Worm (Caenorhabditis elegans) whole organism, midembryonic: ENCODE results near the gene ani-1.

Experiments used
- T22C8.4 ChIP-seq: fragments of 200-800 bp; sonication (Bioruptor generic); IDR thresholded peaks from 2 replicates; pipeline ENCODE4 v1.3.6; 2022; ENCODE audit warnings: missing genetic modification characterization, missing compliant biosample characterization
- cog-1 ChIP-seq: sonication (generic microtip); optimal IDR thresholded peaks from 2 replicates; lab custom pipeline; 2016; ENCODE audit warnings: missing genetic modification characterization, missing compliant biosample characterization
- flt-1 ChIP-seq: fragments of 200-800 bp; sonication (Bioruptor generic); IDR thresholded peaks from 2 replicates; pipeline ENCODE4 v1.3.6; 2022; ENCODE audit warnings: missing genetic modification characterization, missing compliant biosample characterization
- klf-2 ChIP-seq: fragments of 200-800 bp; sonication (Bioruptor generic); conservative IDR thresholded peaks from 2 replicates; pipeline ENCODE4 v1.3.6; 2022; ENCODE audit warnings: missing genetic modification reagents, missing genetic modification characterization, missing compliant biosample characterization
- med-1 ChIP-seq: sonication (generic microtip); optimal IDR thresholded peaks from 2 replicates; lab custom pipeline; 2017; ENCODE audit warnings: missing genetic modification characterization, mild to moderate bottlenecking, missing compliant biosample characterization, antibody characterized with exemption, missing genetic modification reagents; ENCODE audit not compliant: insufficient read depth
- ref-1 ChIP-seq: fragments of 200-800 bp; sonication (Bioruptor generic); conservative IDR thresholded peaks from 2 replicates; pipeline ENCODE4 v1.3.6; 2022; ENCODE audit warnings: missing genetic modification reagents, missing genetic modification characterization, missing compliant biosample characterization
- tab-1 ChIP-seq: fragments of 200-800 bp; sonication (Bioruptor generic); IDR thresholded peaks from 2 replicates; pipeline ENCODE4 v1.3.6; 2022; ENCODE audit warnings: missing genetic modification characterization, missing compliant biosample characterization
- ztf-23 ChIP-seq: fragments of 200-800 bp; sonication (Bioruptor generic); IDR thresholded peaks from 2 replicates; pipeline ENCODE4 v1.3.6; 2022; ENCODE audit warnings: missing genetic modification reagents, missing genetic modification characterization, missing compliant biosample characterization
- ztf-29 ChIP-seq: fragments of 200-800 bp; sonication (Bioruptor generic); IDR thresholded peaks from 2 replicates; pipeline ENCODE4 v1.3.6; 2022; ENCODE audit warnings: missing genetic modification reagents, missing genetic modification characterization, missing compliant biosample characterization

The ani-1 gene

ce11 chrIII:12425846-12426405 lies 27.2 kb downstream of the ani-1 start:
- TF ChIP-seq ref-1 (no peak), ztf-23 (GFP tag; lab: Robert Waterston, UW) (no peak), med-1 (no peak), cog-1 (tag; lab: Kevin White, UChicago) (no peak), T22C8.4 (no peak), tab-1 (no peak), klf-2 (GFP tag; lab: Robert Waterston, UW) (no peak), ztf-29 (GFP tag; lab: Robert Waterston, UW) (no peak), flt-1 (GFP tag; lab: Robert Waterston, UW) (no peak)

DNA sequence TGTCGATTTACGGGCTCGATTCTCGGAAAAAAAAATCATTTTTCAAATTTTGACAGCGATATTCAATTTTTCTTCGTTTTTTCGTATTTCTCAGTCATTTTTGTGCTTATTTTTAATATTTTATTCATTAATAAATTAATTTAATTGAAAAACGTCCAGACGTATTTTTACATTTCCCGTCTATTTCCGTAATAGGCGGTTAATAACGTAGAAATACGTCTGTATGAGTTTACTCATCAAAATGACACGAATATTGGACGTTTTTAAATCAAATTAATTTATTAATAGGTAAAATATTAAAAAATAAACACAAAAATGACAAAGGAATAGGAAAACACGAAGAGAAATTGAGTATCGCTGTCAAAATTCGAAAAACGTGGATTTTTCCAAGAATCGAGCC lies 28.5 kb downstream of the ani-1 start:
- no peak for TF ChIP-seq med-1
- TF ChIP-seq ztf-23 (GFP tag; lab: Robert Waterston, UW), result no peak
- no peak for TF ChIP-seq cog-1 (tag; lab: Kevin White, UChicago)
- TF ChIP-seq T22C8.4, result no peak
- TF ChIP-seq flt-1 (GFP tag; lab: Robert Waterston, UW), result no peak
- no peak for TF ChIP-seq klf-2 (GFP tag; lab: Robert Waterston, UW)
- no peak for TF ChIP-seq ztf-29 (GFP tag; lab: Robert Waterston, UW)
- no peak for TF ChIP-seq tab-1
- TF ChIP-seq ref-1, result no peak

DNA sequence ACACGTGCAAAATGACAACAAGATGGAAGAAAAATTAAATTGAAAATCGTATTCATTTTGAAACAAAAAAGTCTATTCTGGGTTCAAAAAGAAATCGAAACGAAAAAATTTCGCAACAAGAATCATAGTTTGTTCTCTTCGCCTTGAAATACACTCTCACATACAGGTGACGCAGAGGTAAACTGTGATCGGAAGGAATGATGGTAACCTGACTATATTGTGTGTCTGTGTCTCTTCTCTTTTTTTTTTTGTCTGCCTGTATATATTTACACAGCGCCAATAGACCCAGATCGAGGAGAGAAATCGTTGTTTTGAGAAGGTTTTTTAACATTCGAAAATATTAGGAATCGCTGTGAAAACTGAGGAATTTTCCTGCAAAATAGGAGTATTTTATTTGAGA lies 29.1 kb downstream of the ani-1 start:
- TF ChIP-seq T22C8.4 (no peak), tab-1 (no peak), flt-1 (GFP tag; lab: Robert Waterston, UW) (no peak), ztf-29 (GFP tag; lab: Robert Waterston, UW) (no peak), klf-2 (GFP tag; lab: Robert Waterston, UW) (no peak), ztf-23 (GFP tag; lab: Robert Waterston, UW) (no peak), ref-1 (no peak), cog-1 (tag; lab: Kevin White, UChicago) (no peak), med-1 (no peak)

ce11 chrIII:12421708-12422107 lies 31.5 kb downstream of the ani-1 start, which contains the start of gene tat-1:
Gene tat-1 (minus strand): TSS chrIII:12421718.
- TF ChIP-seq tab-1 (no peak), ztf-29 (GFP tag; lab: Robert Waterston, UW) (no peak), klf-2 (GFP tag; lab: Robert Waterston, UW) (no peak), flt-1 (GFP tag; lab: Robert Waterston, UW) (no peak), T22C8.4 (no peak), med-1 (no peak), ref-1 (no peak), cog-1 (tag; lab: Kevin White, UChicago) (no peak), ztf-23 (GFP tag; lab: Robert Waterston, UW) (no peak)

ce11 chrIII:12420256-12420655 lies 32.9 kb downstream of the ani-1 start:
- TF ChIP-seq ref-1 (no peak), ztf-23 (GFP tag; lab: Robert Waterston, UW) (no peak), med-1 (no peak), cog-1 (tag; lab: Kevin White, UChicago) (no peak), T22C8.4 (no peak), klf-2 (GFP tag; lab: Robert Waterston, UW) (no peak), flt-1 (GFP tag; lab: Robert Waterston, UW) (no peak), ztf-29 (GFP tag; lab: Robert Waterston, UW) (no peak), tab-1 (no peak)

ce11 chrIII:12414533-12414932 lies 38.6 kb downstream of the ani-1 start:
- TF ChIP-seq ztf-23 (GFP tag; lab: Robert Waterston, UW), result 0 out of 2 replicates have a peak, but pooled peaks have one; percentile 24
- no peak for TF ChIP-seq klf-2 (GFP tag; lab: Robert Waterston, UW)

DNA sequence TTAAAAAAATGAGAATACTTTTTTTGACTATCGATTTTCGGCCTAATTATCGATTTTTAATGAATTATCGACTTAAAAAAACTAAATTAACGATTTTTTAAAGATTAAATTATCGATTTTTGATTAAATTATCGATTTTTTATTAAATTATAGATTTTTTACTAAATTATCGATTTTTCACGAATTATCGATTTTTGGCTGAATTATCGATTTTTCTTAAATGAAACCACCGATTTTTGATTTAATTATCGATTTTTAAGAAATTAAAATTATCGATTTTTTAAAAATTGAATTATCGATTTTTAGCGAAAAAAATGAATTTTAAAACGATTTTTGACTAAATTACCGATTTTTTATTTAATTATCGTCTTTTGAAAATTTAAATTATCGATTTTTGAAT lies 41.5 kb downstream of the ani-1 start:
- TF ChIP-seq T22C8.4 (peak; percentile 94), med-1 (no peak)

ce11 chrIII:12411059-12411458 lies 42.1 kb downstream of the ani-1 start:
- TF ChIP-seq klf-2 (GFP tag; lab: Robert Waterston, UW), result no peak
- TF ChIP-seq T22C8.4, result peak; percentile 58; the same call in 1 of the 2 replicates

ce11 chrIII:12410304-12410703 lies 42.9 kb downstream of the ani-1 start:
- TF ChIP-seq ztf-23 (GFP tag; lab: Robert Waterston, UW) (no peak), T22C8.4 (peak; percentile 70)

DNA sequence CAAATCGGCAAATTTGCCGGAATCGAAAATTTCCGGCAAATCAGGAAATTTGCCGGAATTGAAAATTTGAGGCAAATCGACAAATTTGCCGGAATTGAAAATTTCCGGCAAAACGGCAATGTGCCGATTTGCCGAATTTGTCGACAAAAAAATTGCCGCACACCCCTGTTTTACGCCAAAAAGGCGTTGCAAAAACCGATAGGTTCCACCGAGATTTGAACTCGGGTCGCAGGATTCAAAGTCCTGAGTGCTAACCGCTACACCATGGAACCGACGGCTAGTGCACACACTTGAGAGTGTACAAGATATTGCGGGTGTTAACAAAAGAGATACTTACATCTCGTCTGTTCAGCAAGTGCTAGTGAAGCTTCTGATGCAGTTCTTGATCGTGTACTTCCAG lies 53.5 kb downstream of the ani-1 start:
- peak; percentile 46; the same call in 1 of the 2 replicates for TF ChIP-seq klf-2 (GFP tag; lab: Robert Waterston, UW)
- TF ChIP-seq tab-1, result peak; percentile 84
- peak; percentile 86 for TF ChIP-seq flt-1 (GFP tag; lab: Robert Waterston, UW)
- TF ChIP-seq med-1, result no peak
- no peak for TF ChIP-seq cog-1 (tag; lab: Kevin White, UChicago)
- peak; percentile 29; the same call in 1 of the 2 replicates for TF ChIP-seq T22C8.4
- TF ChIP-seq ref-1, result 0 out of 2 replicates have a peak, but pooled peaks have one; percentile 50
- TF ChIP-seq ztf-23 (GFP tag; lab: Robert Waterston, UW), result peak; percentile 47; the same call in 1 of the 2 replicates
- TF ChIP-seq ztf-29 (GFP tag; lab: Robert Waterston, UW), result peak; percentile 62

ce11 chrIII:12398468-12398867 lies 54.7 kb downstream of the ani-1 start:
- TF ChIP-seq flt-1 (GFP tag; lab: Robert Waterston, UW) (no peak), klf-2 (GFP tag; lab: Robert Waterston, UW) (no peak), med-1 (no peak), ztf-29 (GFP tag; lab: Robert Waterston, UW) (no peak), ref-1 (no peak), T22C8.4 (no peak)
